Fruit fly (Drosophila melanogaster) ovary, adult (tissue): Measurements from ENCODE around the gene Mitofilin.

Source experiments
- CG17801 ChIP-seq: fragments of 200-800 bp; optimal IDR thresholded peaks from 2 replicates; lab custom pipeline; 2019; ENCODE audit warnings: missing biosample characterization, mild to moderate bottlenecking, missing genetic modification characterization, moderate library complexity; ENCODE audit not compliant: partially characterized antibody

Gene Mitofilin

dm6 chr3R:22023041-22023626, at the start of gene Mitofilin, which contains the start of gene mRpL35:
Gene Mitofilin, minus strand, starts transcription at chr3R:22023335.
Gene mRpL35, plus strand, starts transcription at chr3R:22023527.
- no peak for TF ChIP-seq CG17801 (GFP tag; lab: Kevin White, UChicago)

dm6 chr3R:22072553-22072952, 49.4 kb upstream of the Mitofilin start:
- TF ChIP-seq CG17801 (GFP tag; lab: Kevin White, UChicago) = no peak

- TF ChIP-seq CG17801 (GFP tag; lab: Kevin White, UChicago) = no peak
These were observed 48.5 kb upstream of the Mitofilin start for dm6 chr3R:22071628-22072027.

DNA sequence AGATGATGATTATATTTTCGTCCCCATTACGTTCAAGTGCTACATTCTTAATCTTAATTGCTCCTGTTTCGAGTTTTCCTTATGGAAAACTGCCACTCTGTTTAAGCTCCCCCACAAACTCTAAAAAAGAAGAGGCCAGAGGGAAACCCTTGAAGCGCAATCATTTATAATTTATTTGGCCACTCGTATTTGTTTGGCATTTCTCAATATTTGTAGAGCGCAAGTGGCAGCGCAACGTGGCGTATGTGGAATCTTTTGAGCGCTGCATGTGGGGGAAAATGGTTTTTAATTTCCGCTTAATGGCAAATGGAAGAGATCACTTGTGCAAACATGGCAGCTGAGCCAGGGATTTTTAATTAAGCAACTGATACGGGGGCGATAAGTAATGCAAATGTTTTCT, 44.1 kb upstream of the Mitofilin start:
- TF ChIP-seq CG17801 (GFP tag; lab: Kevin White, UChicago) = no peak

dm6 chr3R:22066440-22066839, 43.3 kb upstream of the Mitofilin start:
- TF ChIP-seq CG17801 (GFP tag; lab: Kevin White, UChicago) = no peak

- no peak for TF ChIP-seq CG17801 (GFP tag; lab: Kevin White, UChicago)
These were observed 33.9 kb upstream of the Mitofilin start for dm6 chr3R:22057083-22057482.

DNA sequence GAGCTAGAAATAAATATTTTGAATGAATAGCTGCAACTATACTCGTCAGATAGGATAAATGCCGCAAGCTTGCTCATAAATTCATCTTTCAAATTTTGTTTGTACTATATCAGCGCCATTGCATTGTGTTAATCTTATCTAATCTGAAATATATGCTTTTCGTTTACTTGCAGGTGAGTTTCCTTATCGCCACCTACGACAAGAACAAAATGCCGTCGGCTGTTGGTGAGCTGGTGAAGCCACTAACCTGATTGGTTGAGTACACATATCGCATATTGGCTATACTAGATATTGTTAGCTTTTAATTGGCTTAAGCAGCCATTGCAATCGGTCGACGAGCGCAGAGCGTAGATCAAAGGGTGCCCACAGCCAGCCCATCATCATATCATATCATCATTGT, 30.6 kb upstream of the Mitofilin start:
- no peak for TF ChIP-seq CG17801 (GFP tag; lab: Kevin White, UChicago)

dm6 chr3R:22053202-22053601, 30.1 kb upstream of the Mitofilin start:
- TF ChIP-seq CG17801 (GFP tag; lab: Kevin White, UChicago) = no peak

DNA sequence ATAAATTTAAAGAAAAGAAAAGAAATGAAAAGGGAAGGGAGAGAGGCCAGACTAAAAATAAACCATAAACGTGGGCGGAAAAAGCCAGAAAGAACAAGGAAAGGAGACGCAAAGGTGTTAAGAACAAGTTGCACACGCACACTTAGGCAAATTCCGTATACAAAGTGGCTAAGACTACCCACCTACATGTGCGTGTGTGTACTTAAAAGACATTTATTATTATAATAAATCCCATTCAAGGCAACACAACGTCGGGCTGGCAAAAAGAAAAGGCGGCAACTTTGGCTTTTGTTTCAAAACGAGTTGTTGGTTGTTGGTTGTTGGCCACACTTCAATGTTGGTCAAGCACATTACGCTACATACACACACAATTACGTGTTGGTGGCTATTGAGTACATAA, 29.1 kb upstream of the Mitofilin start:
- no peak for TF ChIP-seq CG17801 (GFP tag; lab: Kevin White, UChicago)

DNA sequence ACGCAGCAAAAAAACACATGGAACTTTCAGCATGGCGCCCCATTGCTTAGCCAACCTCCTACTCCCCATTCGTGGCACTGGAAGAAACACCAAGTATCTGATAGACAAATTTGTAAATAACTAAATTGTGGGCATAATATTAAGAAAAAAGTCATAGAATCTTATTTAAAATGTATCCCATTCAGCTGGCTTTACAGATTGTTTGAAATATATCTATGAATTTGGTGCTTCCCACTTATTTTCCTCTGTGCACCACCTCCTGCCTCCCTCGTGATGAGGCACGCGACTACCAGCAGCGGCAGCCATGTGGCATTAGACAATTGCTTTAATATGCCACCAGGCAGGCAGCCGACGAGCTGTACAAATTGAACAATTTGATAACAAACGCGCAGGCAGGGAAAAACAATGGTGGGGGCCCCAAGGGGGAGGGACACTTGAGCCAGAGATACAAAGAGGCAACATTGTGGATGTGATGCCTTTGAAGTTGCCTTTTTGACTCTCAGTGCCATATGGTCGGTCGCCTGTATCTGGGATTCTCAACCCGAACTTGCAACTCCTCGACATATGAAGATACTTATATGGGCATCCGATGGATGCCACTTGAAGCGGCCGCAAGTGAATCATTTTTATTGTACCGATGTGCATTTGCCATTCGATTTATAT, 26.1 kb upstream of the Mitofilin start:
- TF ChIP-seq CG17801 (GFP tag; lab: Kevin White, UChicago) = no peak

DNA sequence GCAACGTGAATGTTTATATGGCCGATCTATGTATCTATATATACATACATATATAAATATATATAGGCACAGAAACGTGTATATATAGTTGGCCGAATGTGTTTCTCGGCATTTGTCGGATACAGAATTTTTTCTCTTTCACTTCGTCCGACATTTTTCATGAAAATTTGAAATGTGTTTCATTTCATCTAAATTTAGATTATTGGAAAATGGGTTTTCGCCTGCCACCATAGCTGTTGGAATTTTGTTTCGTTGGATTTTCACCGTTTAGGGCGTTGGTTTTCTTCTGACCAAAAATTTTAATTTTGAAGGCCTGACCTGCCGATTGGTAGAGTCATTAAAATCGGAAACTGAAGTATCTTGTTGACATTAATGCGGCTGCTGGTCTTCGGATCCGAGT, 24.3 kb upstream of the Mitofilin start:
- no peak for TF ChIP-seq CG17801 (GFP tag; lab: Kevin White, UChicago)

DNA sequence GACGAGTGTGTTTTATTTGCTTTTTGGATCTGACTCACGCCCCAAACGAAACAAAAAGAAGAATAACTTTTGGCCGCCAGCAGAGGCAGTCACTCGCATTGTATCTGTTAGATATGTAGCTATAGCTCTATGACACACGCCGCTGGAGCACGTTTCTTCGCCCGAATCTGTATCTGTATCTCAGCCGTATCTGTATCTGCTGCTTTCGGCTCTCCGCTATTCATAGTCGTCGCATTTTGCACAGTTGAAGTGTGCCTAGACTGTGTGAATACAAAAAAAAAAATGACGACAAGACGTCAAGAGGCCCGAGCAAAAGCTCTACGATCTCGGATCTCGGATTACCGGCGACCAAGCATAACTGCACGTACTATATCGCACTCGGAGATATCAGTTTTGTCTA, 23.6 kb upstream of the Mitofilin start:
- no peak for TF ChIP-seq CG17801 (GFP tag; lab: Kevin White, UChicago)

DNA sequence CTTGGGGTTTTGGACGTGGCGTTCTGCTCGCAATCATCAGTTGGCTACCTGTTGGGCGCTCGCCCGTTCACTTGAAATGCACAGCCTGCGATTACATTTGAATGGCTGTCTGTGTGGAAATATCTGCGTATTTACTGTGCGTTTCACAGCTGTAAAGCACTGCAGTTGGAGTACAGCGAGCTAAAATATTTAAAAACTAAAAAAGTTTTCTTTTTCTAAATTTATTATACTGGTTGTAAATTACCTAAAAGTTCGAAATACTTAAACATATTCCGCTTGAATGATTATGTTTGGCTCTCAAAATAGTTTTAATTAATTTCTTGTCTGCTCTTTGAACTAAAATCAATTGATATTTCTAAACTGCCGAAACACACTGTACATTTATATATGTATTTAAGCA, 23.1 kb upstream of the Mitofilin start:
- TF ChIP-seq CG17801 (GFP tag; lab: Kevin White, UChicago) = no peak

dm6 chr3R:22044443-22044970, 21.4 kb upstream of the Mitofilin start:
- TF ChIP-seq CG17801 (GFP tag; lab: Kevin White, UChicago) = no peak

- no peak for TF ChIP-seq CG17801 (GFP tag; lab: Kevin White, UChicago)
These were observed 20.7 kb upstream of the Mitofilin start for dm6 chr3R:22043748-22044402.

- TF ChIP-seq CG17801 (GFP tag; lab: Kevin White, UChicago) = no peak
These were observed 19.8 kb upstream of the Mitofilin start for dm6 chr3R:22042982-22043381.
